Worm (Caenorhabditis elegans) whole organism, early embryonic: ENCODE measurements around the gene T24C4.3.

Source experiments
- B0310.2 ChIP-seq: sonication (generic microtip); optimal IDR thresholded peaks from 2 replicates; lab custom pipeline; 2016; ENCODE audit warnings: mild to moderate bottlenecking, missing genetic modification characterization, missing compliant biosample characterization
- aly-1 ChIP-seq: sonication (generic microtip); optimal IDR thresholded peaks from 2 replicates; lab custom pipeline; 2016; ENCODE audit warnings: missing genetic modification characterization, missing compliant biosample characterization
- ama-1 ChIP-seq: fragments of 150-350 bp; optimal IDR thresholded peaks from 2 replicates; lab custom pipeline; 2014
- ceh-13 ChIP-seq: fragments of 200-800 bp; sonication (Bioruptor generic); optimal IDR thresholded peaks from 2 replicates; lab custom pipeline; 2018; ENCODE audit warnings: mild to moderate bottlenecking, missing genetic modification characterization, missing compliant biosample characterization
- flt-1 ChIP-seq: fragments of 200-800 bp; sonication (Bioruptor generic); IDR thresholded peaks from 2 replicates; pipeline ENCODE4 v1.3.6; 2022; ENCODE audit warnings: missing genetic modification characterization, missing compliant biosample characterization
- hnd-1 ChIP-seq: sonication (generic microtip); optimal IDR thresholded peaks from 2 replicates; lab custom pipeline; 2016; ENCODE audit warnings: missing genetic modification characterization, missing compliant biosample characterization
- sea-1 ChIP-seq: fragments of 200-800 bp; sonication (Bioruptor generic); conservative IDR thresholded peaks from 2 replicates; pipeline ENCODE4 v1.3.6; 2022; ENCODE audit warnings: missing genetic modification characterization, missing compliant biosample characterization
- tbx-11 ChIP-seq: fragments of 200-800 bp; sonication (Bioruptor generic); IDR thresholded peaks from 2 replicates; pipeline ENCODE4 v1.3.6; 2022; ENCODE audit warnings: missing genetic modification characterization, missing compliant biosample characterization
- tra-4 ChIP-seq: sonication (generic microtip); optimal IDR thresholded peaks from 2 replicates; lab custom pipeline; 2017; ENCODE audit warnings: missing genetic modification characterization, missing compliant biosample characterization

DNA sequence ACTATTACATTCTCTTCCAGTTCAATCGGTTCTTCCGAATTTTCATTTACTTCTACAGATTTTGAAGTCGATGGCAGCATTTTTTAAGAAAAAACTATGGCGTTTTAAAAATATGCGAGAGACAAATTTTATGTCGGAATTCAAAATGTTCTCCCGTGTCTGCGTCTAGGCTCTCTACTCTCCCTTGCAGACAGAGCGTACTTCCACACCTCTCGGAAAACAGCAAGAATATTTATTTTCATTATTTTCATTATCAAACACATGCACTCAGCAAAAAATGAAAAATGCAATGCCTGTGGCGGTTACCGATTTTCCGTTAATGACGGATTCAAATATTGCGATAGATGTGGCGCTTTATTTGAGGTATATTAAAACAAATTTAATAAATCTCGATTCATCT is 23.3 kb upstream of the T24C4.3 start, which contains the start of the genes ztf-18 and F23H11.2:
- no peak for TF ChIP-seq ama-1 (lab: Kevin White, UChicago)
- no peak for TF ChIP-seq tbx-11 (GFP tag; lab: Robert Waterston, UW)
- no peak for TF ChIP-seq B0310.2
- TF ChIP-seq sea-1 = no peak
- TF ChIP-seq aly-1 = no peak
- TF ChIP-seq tra-4 (tag; lab: Kevin White, UChicago) = no peak
- no peak for TF ChIP-seq flt-1 (GFP tag; lab: Robert Waterston, UW)
- no peak for TF ChIP-seq hnd-1 (tag; lab: Kevin White, UChicago)
- TF ChIP-seq ceh-13 (GFP tag; lab: Kevin White, UChicago) = no peak
